Worm (Caenorhabditis elegans): ENCODE measurements around the gene iglr-2.

Gene iglr-2

ce11 chrIII:8331211-8331610 lies at the start of gene iglr-2:
Gene iglr-2 (minus strand): TSS chrIII:8331311.
- TF ChIP-seq ceh-83 (GFP tag; optimal IDR thresholded peaks at IDR 0.05) (no peak), elt-1 (tag; optimal IDR thresholded peaks at IDR 0.05; ENCODE audit: borderline replicate concordance, insufficient read depth) (no peak), snpc-4 (tag; optimal IDR thresholded peaks at IDR 0.05) (no peak), nhr-28 (tag; optimal IDR thresholded peaks at IDR 0.05) (no peak), cnd-1 (tag; optimal IDR thresholded peaks at IDR 0.05) (no peak), nhr-2 (tag; optimal IDR thresholded peaks at IDR 0.05) (no peak), mep-1 (tag; optimal IDR thresholded peaks at IDR 0.05) (no peak), mls-2 (tag; optimal IDR thresholded peaks at IDR 0.05) (no peak), sptf-1 (tag; optimal IDR thresholded peaks at IDR 0.05) (no peak), nhr-76 (tag; optimal IDR thresholded peaks at IDR 0.05) (no peak), ceh-43 (GFP tag; optimal IDR thresholded peaks at IDR 0.05) (no peak), flh-1 (GFP tag; optimal IDR thresholded peaks at IDR 0.05) (no peak), ces-1 (GFP tag; optimal IDR thresholded peaks at IDR 0.05) (no peak)

- TF ChIP-seq mls-2 (tag; optimal IDR thresholded peaks at IDR 0.05) (no peak), nhr-28 (tag; optimal IDR thresholded peaks at IDR 0.05) (no peak), sptf-1 (tag; optimal IDR thresholded peaks at IDR 0.05) (no peak), snpc-4 (tag; optimal IDR thresholded peaks at IDR 0.05) (no peak), elt-3 (tag; optimal IDR thresholded peaks at IDR 0.05) (no peak), mep-1 (tag; optimal IDR thresholded peaks at IDR 0.05) (no peak), lin-13 (tag; optimal IDR thresholded peaks at IDR 0.05) (no peak), nhr-2 (tag; optimal IDR thresholded peaks at IDR 0.05) (no peak), sem-2 (GFP tag; optimal IDR thresholded peaks at IDR 0.05) (no peak), unc-62 (GFP tag; optimal IDR thresholded peaks at IDR 0.05) (no peak), nhr-237 (tag; optimal IDR thresholded peaks at IDR 0.05) (no peak), pha-4 (tag; optimal IDR thresholded peaks at IDR 0.05) (no peak), blmp-1 (tag; optimal IDR thresholded peaks at IDR 0.05) (no peak), lsy-2 (tag; optimal IDR thresholded peaks at IDR 0.05) (no peak), ceh-43 (GFP tag; optimal IDR thresholded peaks at IDR 0.05) (no peak), mab-5 (tag; optimal IDR thresholded peaks at IDR 0.05) (no peak)
Observed at ce11 chrIII:8380645-8381044, 49.5 kb upstream of the iglr-2 start, which contains the start of gene R05D3.12. Gene R05D3.12 (plus strand): TSS chrIII:8380945.

DNA sequence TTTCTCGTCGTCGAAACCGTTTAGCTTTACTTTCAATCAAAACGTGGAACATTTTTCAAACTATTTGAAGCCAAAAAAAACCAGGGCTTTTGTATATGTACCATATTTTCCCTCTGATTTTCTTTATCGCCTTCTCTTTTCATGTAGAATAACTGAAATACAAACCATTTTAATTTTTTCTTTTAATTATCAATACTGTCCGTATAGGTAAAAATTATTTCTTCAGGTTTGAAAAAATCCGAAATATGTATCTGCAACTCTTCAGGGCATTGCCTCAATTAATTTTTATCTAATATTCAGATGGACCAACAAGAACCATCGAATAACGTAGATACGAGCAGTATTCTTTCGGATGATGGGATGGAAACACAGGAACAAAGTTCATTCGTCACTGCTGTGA lies 43.9 kb upstream of the iglr-2 start, which contains the start of gene met-2:
met-2 (plus strand) TSS at position 301 of the 400 bp plus-strand sequence.
- TF ChIP-seq lin-13 (tag; optimal IDR thresholded peaks at IDR 0.05) (no peak), blmp-1 (tag; optimal IDR thresholded peaks at IDR 0.05) (no peak), zip-8 (tag; optimal IDR thresholded peaks at IDR 0.05) (no peak), lsy-2 (tag; optimal IDR thresholded peaks at IDR 0.05) (no peak), pha-4 (tag; optimal IDR thresholded peaks at IDR 0.05) (no peak)

DNA sequence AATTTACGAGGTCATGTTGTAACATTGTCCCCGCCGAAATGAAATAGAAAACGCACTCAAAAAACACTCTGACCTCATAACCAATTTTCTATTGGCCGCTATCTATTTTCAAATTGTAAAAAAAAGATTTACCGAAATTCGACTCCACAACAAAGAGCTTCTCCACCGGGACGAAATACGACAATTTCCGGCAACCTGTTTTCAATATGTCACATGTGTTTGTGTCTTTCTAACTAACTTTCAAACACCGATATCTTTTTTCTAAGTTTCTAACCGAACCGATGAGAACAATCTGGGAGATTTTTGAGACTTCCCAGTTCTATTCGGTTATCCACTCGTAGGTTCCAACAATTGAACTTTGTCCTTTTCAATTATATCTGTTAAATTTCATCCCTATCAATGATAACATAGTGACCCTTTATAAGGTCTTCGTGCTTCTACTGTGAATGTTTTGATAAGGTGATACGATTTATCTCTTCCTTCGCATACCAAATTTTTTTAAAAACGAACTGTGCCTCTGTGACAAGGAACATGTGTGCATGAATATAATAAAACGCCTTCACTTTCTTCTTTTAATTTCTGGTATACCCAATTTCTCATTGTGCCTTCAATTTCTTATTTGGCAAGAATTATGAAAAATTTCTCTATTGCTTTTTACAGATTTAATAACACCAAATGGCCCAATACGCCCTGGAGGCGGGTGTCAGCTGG lies 40.6 kb upstream of the iglr-2 start, which contains the start of gene lmbr-1:
lmbr-1 (plus strand) TSS at position 661 of the 711 bp plus-strand sequence.
- TF ChIP-seq mep-1 (tag; optimal IDR thresholded peaks at IDR 0.05) (no peak), sptf-1 (tag; optimal IDR thresholded peaks at IDR 0.05) (no peak), ceh-43 (GFP tag; optimal IDR thresholded peaks at IDR 0.05) (no peak), lsy-2 (tag; optimal IDR thresholded peaks at IDR 0.05) (no peak), unc-62 (GFP tag; optimal IDR thresholded peaks at IDR 0.05) (no peak), bed-3 (GFP tag; optimal IDR thresholded peaks at IDR 0.05) (no peak), tbx-8 (GFP tag; optimal IDR thresholded peaks at IDR 0.05) (no peak), elt-1 (tag; optimal IDR thresholded peaks at IDR 0.05; ENCODE audit: borderline replicate concordance, insufficient read depth) (no peak), ceh-39 (tag; optimal IDR thresholded peaks at IDR 0.05) (no peak), mab-5 (tag; optimal IDR thresholded peaks at IDR 0.05) (no peak), zip-8 (tag; optimal IDR thresholded peaks at IDR 0.05) (no peak), ceh-83 (GFP tag; optimal IDR thresholded peaks at IDR 0.05) (no peak)

ce11 chrIII:8370846-8371257 lies 39.7 kb upstream of the iglr-2 start:
- TF ChIP-seq snpc-4 (tag; optimal IDR thresholded peaks at IDR 0.05): no peak
- no peak for TF ChIP-seq lin-13 (tag; optimal IDR thresholded peaks at IDR 0.05)
- TF ChIP-seq flh-1 (GFP tag; optimal IDR thresholded peaks at IDR 0.05): no peak
- no peak for TF ChIP-seq unc-62 (GFP tag; optimal IDR thresholded peaks at IDR 0.05)
- TF ChIP-seq lsy-2 (tag; optimal IDR thresholded peaks at IDR 0.05): no peak
- no peak for TF ChIP-seq nhr-237 (tag; optimal IDR thresholded peaks at IDR 0.05)
- no peak for TF ChIP-seq mep-1 (tag; optimal IDR thresholded peaks at IDR 0.05)
- no peak for TF ChIP-seq pha-4 (tag; optimal IDR thresholded peaks at IDR 0.05)
- TF ChIP-seq nhr-28 (tag; optimal IDR thresholded peaks at IDR 0.05): no peak
- no peak for TF ChIP-seq ceh-43 (GFP tag; optimal IDR thresholded peaks at IDR 0.05)
- no peak for TF ChIP-seq nhr-76 (tag; optimal IDR thresholded peaks at IDR 0.05)

ce11 chrIII:8370188-8370587 lies 39.1 kb upstream of the iglr-2 start:
- TF ChIP-seq unc-39 (tag; optimal IDR thresholded peaks at IDR 0.05) (no peak), lin-13 (tag; optimal IDR thresholded peaks at IDR 0.05) (no peak), ceh-83 (GFP tag; optimal IDR thresholded peaks at IDR 0.05) (no peak), unc-62 (GFP tag; optimal IDR thresholded peaks at IDR 0.05) (no peak), flh-1 (GFP tag; optimal IDR thresholded peaks at IDR 0.05) (no peak), ceh-43 (GFP tag; optimal IDR thresholded peaks at IDR 0.05) (no peak), mep-1 (tag; optimal IDR thresholded peaks at IDR 0.05) (no peak), mls-2 (tag; optimal IDR thresholded peaks at IDR 0.05) (no peak), elt-3 (tag; optimal IDR thresholded peaks at IDR 0.05) (no peak), unc-120 (tag; optimal IDR thresholded peaks at IDR 0.05; ENCODE audit: poor library complexity, severe bottlenecking) (no peak), mab-5 (tag; optimal IDR thresholded peaks at IDR 0.05) (no peak), snpc-4 (tag; optimal IDR thresholded peaks at IDR 0.05) (no peak), sem-2 (GFP tag; optimal IDR thresholded peaks at IDR 0.05) (no peak)
